Worm (Caenorhabditis elegans) whole organism, L1 larva: ENCODE results near the gene bgnt-1.3.

Experiments used
- C04F5.9 ChIP-seq: sonication (generic microtip); optimal IDR thresholded peaks from 2 replicates; lab custom pipeline; 2016; ENCODE audit warnings: missing genetic modification characterization, missing compliant biosample characterization
- ceh-82 ChIP-seq, 3 experiments: fragments of 150-350 bp in 1 of 3; sonication (generic microtip) in 2 of 3; optimal IDR thresholded peaks; 2 replicates each; lab custom pipeline; 2014 to 2017; ENCODE audit warnings: missing biosample characterization in 3 of 3, missing genetic modification characterization in 3 of 3
- ceh-88 ChIP-seq: fragments of 200-800 bp; sonication (Bioruptor generic); IDR thresholded peaks from 2 replicates; pipeline ENCODE4 v1.3.6; 2022; ENCODE audit warnings: missing genetic modification characterization, missing compliant biosample characterization
- ceh-90 ChIP-seq: sonication (generic microtip); optimal IDR thresholded peaks from 2 replicates; lab custom pipeline; 2016; ENCODE audit warnings: missing genetic modification characterization, missing compliant biosample characterization
- ces-1 ChIP-seq: fragments of 150-350 bp; optimal IDR thresholded peaks from 2 replicates; lab custom pipeline; 2014; ENCODE audit warnings: missing biosample characterization, missing genetic modification reagents, missing genetic modification characterization
- efl-3 ChIP-seq: fragments of 200-800 bp; sonication (Bioruptor generic); optimal IDR thresholded peaks from 2 replicates; lab custom pipeline; 2018; ENCODE audit warnings: mild to moderate bottlenecking, missing genetic modification characterization, missing compliant biosample characterization
- egl-27 ChIP-seq, 2 experiments: fragments of 150-350 bp in 1 of 2; sonication (generic microtip); optimal IDR thresholded peaks; 3 replicates each; lab custom pipeline; 2017 to 2018; ENCODE audit warnings: missing biosample characterization in 2 of 2, missing genetic modification characterization in 2 of 2, missing genetic modification reagents in 2 of 2
- elt-3 ChIP-seq, 6 experiments: fragments of 150-350 bp in 1 of 6; sonication (generic microtip); optimal IDR thresholded peaks; 2 replicates each; lab custom pipeline; 2017 to 2018; ENCODE audit warnings: missing biosample characterization in 6 of 6, missing genetic modification characterization in 6 of 6, inconsistent platforms in 1 of 6
- ets-5 ChIP-seq: fragments of 200-800 bp; sonication (Bioruptor generic); IDR thresholded peaks from 2 replicates; pipeline ENCODE4 v1.3.6; 2022; ENCODE audit warnings: missing genetic modification characterization, missing compliant biosample characterization
- hlh-17 ChIP-seq: fragments of 200-800 bp; sonication (Bioruptor generic); optimal IDR thresholded peaks from 2 replicates; lab custom pipeline; 2018; ENCODE audit warnings: missing genetic modification characterization, mild to moderate bottlenecking, missing compliant biosample characterization, moderate library complexity, borderline replicate concordance
- hpl-2 ChIP-seq: fragments of 150-350 bp; optimal IDR thresholded peaks from 2 replicates; lab custom pipeline; 2014; ENCODE audit warnings: missing biosample characterization, missing genetic modification reagents, missing genetic modification characterization
- irx-1 ChIP-seq: sonication (generic microtip); optimal IDR thresholded peaks from 2 replicates; lab custom pipeline; 2016; ENCODE audit warnings: missing genetic modification characterization, missing compliant biosample characterization
- jun-1 ChIP-seq: fragments of 150-350 bp; optimal IDR thresholded peaks from 2 replicates; lab custom pipeline; 2014; ENCODE audit warnings: missing biosample characterization, missing genetic modification reagents, missing genetic modification characterization
- lin-13 ChIP-seq: fragments of 150-350 bp; optimal IDR thresholded peaks from 2 replicates; lab custom pipeline; 2014; ENCODE audit warnings: missing biosample characterization, missing genetic modification reagents, missing genetic modification characterization
- lin-14 ChIP-seq: fragments of 200-800 bp; sonication (Bioruptor generic); optimal IDR thresholded peaks from 2 replicates; lab custom pipeline; 2018; ENCODE audit warnings: mild to moderate bottlenecking, missing genetic modification characterization, moderate library complexity, missing compliant biosample characterization
- lir-3 ChIP-seq: sonication (generic microtip); optimal IDR thresholded peaks from 2 replicates; lab custom pipeline; 2016; ENCODE audit warnings: mild to moderate bottlenecking, missing genetic modification characterization, moderate library complexity, missing compliant biosample characterization; ENCODE audit not compliant: poor library complexity
- lsy-2 ChIP-seq, 2 experiments: fragments of 150-350 bp; optimal IDR thresholded peaks; 2 replicates each; lab custom pipeline; 2014; ENCODE audit warnings: missing biosample characterization in 2 of 2, missing genetic modification characterization in 2 of 2
- mab-9 ChIP-seq: fragments of 200-800 bp; sonication (Bioruptor generic); IDR thresholded peaks from 2 replicates; pipeline ENCODE4 v1.3.6; 2022; ENCODE audit warnings: missing genetic modification reagents, missing genetic modification characterization, missing compliant biosample characterization
- mdl-1 ChIP-seq, 2 experiments: fragments of 150-350 bp; optimal IDR thresholded peaks; 2 replicates each; lab custom pipeline; 2014 to 2017; ENCODE audit warnings: missing biosample characterization in 2 of 2, missing genetic modification characterization in 2 of 2, inconsistent platforms in 1 of 2
- mef-2 ChIP-seq: fragments of 150-350 bp; optimal IDR thresholded peaks from 2 replicates; lab custom pipeline; 2014; ENCODE audit warnings: missing biosample characterization, missing genetic modification characterization
- nhr-12 ChIP-seq: sonication (generic microtip); optimal IDR thresholded peaks from 2 replicates; lab custom pipeline; 2017; ENCODE audit warnings: missing biosample characterization, missing genetic modification characterization
- nhr-19 ChIP-seq: fragments of 200-800 bp; sonication (Bioruptor generic); conservative IDR thresholded peaks from 2 replicates; pipeline ENCODE4 v1.3.6; 2022; ENCODE audit warnings: missing genetic modification characterization, missing compliant biosample characterization
- nhr-20 ChIP-seq: sonication (generic microtip); optimal IDR thresholded peaks from 2 replicates; lab custom pipeline; 2016; ENCODE audit warnings: mild to moderate bottlenecking, missing genetic modification characterization, missing compliant biosample characterization
- nhr-237 ChIP-seq: fragments of 150-350 bp; optimal IDR thresholded peaks from 2 replicates; lab custom pipeline; 2014; ENCODE audit warnings: missing biosample characterization, missing genetic modification characterization
- nhr-71 ChIP-seq: sonication (generic microtip); optimal IDR thresholded peaks from 2 replicates; lab custom pipeline; 2016; ENCODE audit warnings: mild to moderate bottlenecking, missing genetic modification characterization, moderate library complexity, missing compliant biosample characterization
- nhr-90 ChIP-seq: sonication (generic microtip); optimal IDR thresholded peaks from 2 replicates; lab custom pipeline; 2016; ENCODE audit warnings: mild to moderate bottlenecking, missing genetic modification characterization, missing compliant biosample characterization; ENCODE audit not compliant: poor library complexity
- pag-3 ChIP-seq: sonication (generic microtip); optimal IDR thresholded peaks from 2 replicates; lab custom pipeline; 2017; ENCODE audit warnings: missing genetic modification characterization, mild to moderate bottlenecking, missing compliant biosample characterization, antibody characterized with exemption, borderline replicate concordance; ENCODE audit not compliant: insufficient read depth
- pax-3 ChIP-seq: fragments of 200-800 bp; sonication (Bioruptor generic); optimal IDR thresholded peaks from 2 replicates; lab custom pipeline; 2018; ENCODE audit warnings: mild to moderate bottlenecking, missing genetic modification characterization, moderate library complexity, missing compliant biosample characterization
- pqm-1 ChIP-seq: sonication (generic microtip); optimal IDR thresholded peaks from 3 replicates; lab custom pipeline; 2017; ENCODE audit warnings: missing biosample characterization, missing genetic modification characterization
- snpc-4 ChIP-seq: fragments of 150-350 bp; optimal IDR thresholded peaks from 2 replicates; lab custom pipeline; 2014; ENCODE audit warnings: missing biosample characterization, missing genetic modification characterization
- snu-23 ChIP-seq: sonication (generic microtip); optimal IDR thresholded peaks from 2 replicates; lab custom pipeline; 2016; ENCODE audit warnings: missing genetic modification characterization, missing compliant biosample characterization
- sptf-1 ChIP-seq: fragments of 150-350 bp; optimal IDR thresholded peaks from 2 replicates; lab custom pipeline; 2014; ENCODE audit warnings: missing biosample characterization, missing genetic modification characterization
- sup-37 ChIP-seq: fragments of 200-800 bp; sonication (Bioruptor generic); optimal IDR thresholded peaks from 2 replicates; lab custom pipeline; 2018; ENCODE audit warnings: mild to moderate bottlenecking, missing genetic modification characterization, missing compliant biosample characterization
- swsn-7 ChIP-seq: sonication (generic microtip); optimal IDR thresholded peaks from 2 replicates; lab custom pipeline; 2016; ENCODE audit warnings: missing genetic modification characterization, missing compliant biosample characterization
- tlp-1 ChIP-seq: fragments of 150-350 bp; optimal IDR thresholded peaks from 2 replicates; lab custom pipeline; 2014; ENCODE audit warnings: missing biosample characterization, missing genetic modification characterization
- unc-130 ChIP-seq: fragments of 150-350 bp; optimal IDR thresholded peaks from 2 replicates; lab custom pipeline; 2017; ENCODE audit warnings: missing biosample characterization, missing genetic modification characterization, inconsistent platforms
- unc-30 ChIP-seq: sonication (generic microtip); optimal IDR thresholded peaks from 2 replicates; lab custom pipeline; 2017; ENCODE audit warnings: missing biosample characterization, missing genetic modification characterization
- unc-86 ChIP-seq: sonication (generic microtip); optimal IDR thresholded peaks from 2 replicates; lab custom pipeline; 2016; ENCODE audit warnings: missing genetic modification characterization, missing compliant biosample characterization
- vab-15 ChIP-seq: sonication (generic microtip); optimal IDR thresholded peaks from 2 replicates; lab custom pipeline; 2017; ENCODE audit warnings: missing genotype, mild to moderate bottlenecking, missing genetic modification characterization, missing compliant biosample characterization

Gene bgnt-1.3

DNA sequence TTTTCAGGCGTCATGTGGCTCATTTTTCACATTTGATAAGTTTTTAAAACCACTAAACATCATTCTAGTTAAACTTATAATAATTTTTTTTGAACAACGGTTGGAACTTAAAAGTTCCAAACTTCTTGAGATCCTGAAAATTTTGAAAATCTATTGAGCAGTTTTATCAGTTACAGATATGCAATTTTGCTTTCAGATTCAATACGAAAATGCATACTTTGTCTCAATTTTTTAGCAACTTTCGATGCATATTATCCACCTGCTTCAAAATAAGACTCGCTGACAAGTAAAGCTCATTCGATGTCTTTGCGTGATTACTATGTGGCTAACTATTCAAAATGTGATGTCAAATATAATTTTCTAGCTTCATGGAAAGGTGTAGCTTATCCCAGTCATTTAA lies 9.7 kb downstream of the bgnt-1.3 start, which contains the start of gene srh-95:
srh-95 (plus strand) TSS at position 301 of the 400 bp plus-strand sequence.
- TF ChIP-seq pax-3 (no peak), ceh-88 (GFP tag; lab: Robert Waterston, UW) (no peak), lir-3 (tag; lab: Kevin White, UChicago) (no peak), unc-86 (tag; lab: Kevin White, UChicago) (no peak), nhr-20 (no peak), nhr-237 (tag; lab: Kevin White, UChicago) (no peak), elt-3 (tag; optimal IDR thresholded peaks at IDR 0.05; lab: Kevin White, UChicago) (no peak), lin-13 (GFP tag; lab: Kevin White, UChicago) (no peak), ets-5 (GFP tag; lab: Robert Waterston, UW) (no peak)

DNA sequence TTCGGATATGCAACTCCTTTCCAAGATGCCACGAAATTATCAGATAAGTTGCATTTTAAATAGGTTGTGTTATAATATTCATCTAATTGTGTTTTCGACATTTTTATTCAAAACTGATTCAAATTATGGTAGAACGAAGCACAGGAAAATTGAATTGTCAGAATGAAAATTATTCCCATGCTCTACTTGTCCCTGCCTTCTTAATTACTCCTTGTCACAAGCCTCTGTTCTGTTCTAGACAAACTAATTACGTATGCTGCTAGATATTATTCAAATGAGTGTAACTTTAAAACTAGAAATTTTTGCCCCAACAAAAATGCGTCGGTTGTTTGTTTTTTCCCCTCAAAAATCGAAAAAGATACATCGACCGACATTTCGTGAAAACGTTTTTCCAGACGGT lies 12.2 kb downstream of the bgnt-1.3 start, which contains the start of gene srh-104:
srh-104 (minus strand) TSS at position 101 of the 400 bp plus-strand sequence.
- no peak for TF ChIP-seq hlh-17
- no peak for TF ChIP-seq nhr-71 (tag; lab: Kevin White, UChicago)
- TF ChIP-seq hpl-2 (GFP tag; lab: Kevin White, UChicago): no peak

DNA sequence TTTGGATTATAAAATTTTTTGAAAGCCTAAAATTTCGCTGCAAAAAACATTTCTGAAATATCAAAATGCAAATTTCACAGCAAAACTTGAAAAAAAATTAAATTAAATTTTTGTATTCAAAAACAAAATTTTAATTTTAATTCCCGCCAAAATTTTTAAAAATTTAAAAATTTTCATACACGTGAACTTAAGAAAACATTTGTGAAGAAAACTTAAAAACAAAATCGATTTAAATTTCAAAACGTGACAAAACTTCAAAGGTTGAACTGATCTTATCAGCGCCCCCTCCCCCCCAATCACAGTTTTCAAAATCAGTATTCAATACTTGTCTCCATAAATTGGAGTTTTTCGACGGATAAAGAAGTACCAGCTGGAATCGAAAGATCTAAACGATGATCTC lies 19.1 kb downstream of the bgnt-1.3 start, which contains the start of gene F21H7.5:
F21H7.5 (plus strand) TSS at position 301 of the 400 bp plus-strand sequence.
- TF ChIP-seq pag-3 (tag; lab: Kevin White, UChicago) (no peak), ceh-82 (tag; optimal IDR thresholded peaks at IDR 0.05; lab: Kevin White, UChicago) (no peak), nhr-19 (GFP tag; lab: Robert Waterston, UW) (no peak), nhr-12 (tag; lab: Kevin White, UChicago) (no peak), mdl-1 (tag; optimal IDR thresholded peaks at IDR 0.05; lab: Kevin White, UChicago) (no peak), vab-15 (no peak), unc-130 (tag; lab: Kevin White, UChicago) (no peak), egl-27 (tag; optimal IDR thresholded peaks at IDR 0.05; lab: Kevin White, UChicago) (no peak), ceh-90 (tag; lab: Kevin White, UChicago) (no peak), unc-30 (tag; lab: Kevin White, UChicago) (no peak), lsy-2 (tag; optimal IDR thresholded peaks at IDR 0.05; lab: Kevin White, UChicago) (no peak), nhr-71 (tag; lab: Kevin White, UChicago) (no peak), pqm-1 (tag; lab: Kevin White, UChicago) (no peak), mef-2 (tag; lab: Kevin White, UChicago) (no peak), nhr-90 (tag; lab: Kevin White, UChicago) (no peak)

DNA sequence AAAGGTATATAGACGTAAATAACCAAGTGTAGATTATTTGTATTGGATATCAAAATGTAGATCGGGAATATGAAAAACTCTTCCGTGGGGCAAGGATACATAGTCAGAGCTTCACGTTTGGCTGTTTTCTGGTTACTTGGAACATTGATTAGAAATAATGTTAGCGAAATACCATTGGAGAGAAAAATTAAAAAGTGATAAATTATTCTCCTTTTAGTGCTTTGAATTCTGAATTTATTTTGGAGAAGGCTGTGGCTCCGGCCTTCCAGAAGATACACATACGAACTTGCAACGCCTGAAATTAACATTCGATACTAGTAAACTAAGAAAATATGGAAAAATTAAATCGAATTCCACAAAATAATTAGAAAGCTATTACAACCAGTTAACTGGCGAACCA lies 20.6 kb downstream of the bgnt-1.3 start, which contains the start of gene srh-98:
srh-98 (minus strand) TSS at position 101 of the 400 bp plus-strand sequence.
- TF ChIP-seq unc-130 (tag; lab: Kevin White, UChicago) (no peak), ceh-90 (tag; lab: Kevin White, UChicago) (no peak), sptf-1 (tag; lab: Kevin White, UChicago) (no peak), nhr-90 (tag; lab: Kevin White, UChicago) (no peak), jun-1 (tag; lab: Kevin White, UChicago) (no peak)
- TF ChIP-seq, all 84 proteins: peak for 0

DNA sequence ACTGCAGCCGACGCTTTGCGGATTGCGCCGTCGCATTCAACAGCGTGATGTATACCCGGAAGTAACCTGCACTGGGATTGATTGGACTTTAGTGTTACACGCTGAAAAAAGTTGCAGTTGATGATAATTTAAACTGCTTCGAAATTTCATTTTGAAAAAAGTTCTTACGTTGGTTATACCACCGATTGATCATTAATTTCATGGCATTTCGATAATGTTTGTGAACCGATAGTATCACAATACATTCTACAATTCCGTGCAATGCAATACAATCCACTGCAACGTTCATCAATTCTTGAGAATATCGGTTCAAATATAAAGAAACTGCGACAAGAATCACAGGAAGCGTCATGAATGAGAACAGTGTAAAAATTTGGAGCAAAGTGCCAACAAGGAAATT lies 21.2 kb downstream of the bgnt-1.3 start, which contains the start of gene F21H7.3:
F21H7.3 (minus strand) TSS at position 101 of the 400 bp plus-strand sequence.
- no peak for TF ChIP-seq nhr-12 (tag; lab: Kevin White, UChicago)
- no peak for TF ChIP-seq egl-27 (tag; optimal IDR thresholded peaks at IDR 0.05; lab: Kevin White, UChicago)
- no peak for TF ChIP-seq C04F5.9 (tag; lab: Kevin White, UChicago)
- TF ChIP-seq sup-37 (GFP tag; lab: Kevin White, UChicago): no peak
- no peak for TF ChIP-seq vab-15
- TF ChIP-seq ets-5 (GFP tag; lab: Robert Waterston, UW): no peak
- no peak for TF ChIP-seq ceh-90 (tag; lab: Kevin White, UChicago)
- TF ChIP-seq swsn-7 (tag; lab: Kevin White, UChicago): no peak
- TF ChIP-seq pag-3 (tag; lab: Kevin White, UChicago): no peak
- no peak for TF ChIP-seq efl-3 (GFP tag; lab: Kevin White, UChicago)
- no peak for TF ChIP-seq tlp-1 (tag; lab: Kevin White, UChicago)
- no peak for TF ChIP-seq snpc-4 (tag; lab: Kevin White, UChicago)
- no peak for TF ChIP-seq snu-23 (GFP tag; lab: Kevin White, UChicago)
- TF ChIP-seq pax-3: no peak
- TF ChIP-seq nhr-20: no peak
- no peak for TF ChIP-seq lin-13 (GFP tag; lab: Kevin White, UChicago)
- no peak for TF ChIP-seq lin-14
- TF ChIP-seq ces-1 (GFP tag; lab: Kevin White, UChicago): no peak
- TF ChIP-seq mab-9: no peak
- TF ChIP-seq irx-1: no peak
- TF ChIP-seq, all 84 proteins: peak for 0
